Worm (Caenorhabditis elegans) whole organism, L3 larva: ENCODE data around the gene Y57A10B.7.

ENCODE experiments used
- ZK546.5 ChIP-seq: sonication (generic microtip); optimal IDR thresholded peaks from 2 replicates; lab custom pipeline; 2017; ENCODE audit warnings: missing biosample characterization, missing genetic modification characterization
- aly-2 ChIP-seq: fragments of 150-350 bp; optimal IDR thresholded peaks from 2 replicates; lab custom pipeline; 2014; ENCODE audit warnings: missing biosample characterization, missing genetic modification characterization
- ama-1 ChIP-seq: fragments of 150-350 bp; optimal IDR thresholded peaks from 2 replicates; lab custom pipeline; 2018
- ceh-16 ChIP-seq: sonication (generic microtip); optimal IDR thresholded peaks from 2 replicates; lab custom pipeline; 2017; ENCODE audit warnings: missing biosample characterization, missing genetic modification characterization
- ceh-82 ChIP-seq: fragments of 150-350 bp; optimal IDR thresholded peaks from 2 replicates; lab custom pipeline; 2014; ENCODE audit warnings: missing biosample characterization, missing genetic modification characterization
- daf-12 ChIP-seq: fragments of 150-350 bp; optimal IDR thresholded peaks from 2 replicates; lab custom pipeline; 2014; ENCODE audit warnings: missing biosample characterization, missing genetic modification reagents, missing genetic modification characterization
- egl-27 ChIP-seq: sonication (generic microtip); optimal IDR thresholded peaks from 4 replicates; lab custom pipeline; 2017; ENCODE audit warnings: missing biosample characterization, missing genetic modification reagents, missing genetic modification characterization
- egl-5 ChIP-seq: fragments of 150-350 bp; optimal IDR thresholded peaks from 2 replicates; lab custom pipeline; 2017; ENCODE audit warnings: missing biosample characterization, missing genetic modification reagents, missing genetic modification characterization, inconsistent platforms
- elt-1 ChIP-seq: fragments of 150-350 bp; optimal IDR thresholded peaks from 2 replicates; lab custom pipeline; 2014; ENCODE audit warnings: missing biosample characterization, missing genetic modification characterization
- elt-2 ChIP-seq: sonication (generic microtip); optimal IDR thresholded peaks from 2 replicates; lab custom pipeline; 2016; ENCODE audit warnings: missing genetic modification reagents, mild to moderate bottlenecking, missing genetic modification characterization, missing compliant biosample characterization
- elt-3 ChIP-seq, 3 experiments: fragments of 150-350 bp in 1 of 3; sonication (generic microtip) in 2 of 3; optimal IDR thresholded peaks; 2 replicates in 2 of 3; 4 replicates in 1 of 3; lab custom pipeline; 2014 to 2017; ENCODE audit warnings: missing biosample characterization in 3 of 3, missing genetic modification characterization in 3 of 3
- eor-1 ChIP-seq, 2 experiments: fragments of 150-350 bp; optimal IDR thresholded peaks; 2 replicates each; lab custom pipeline; 2014 to 2018; ENCODE audit warnings: missing biosample characterization in 2 of 2, missing genetic modification characterization in 2 of 2
- fkh-10 ChIP-seq: sonication (generic microtip); optimal IDR thresholded peaks from 2 replicates; lab custom pipeline; 2017; ENCODE audit warnings: missing biosample characterization, missing genetic modification reagents, missing genetic modification characterization
- fkh-2 ChIP-seq: fragments of 150-350 bp; optimal IDR thresholded peaks from 2 replicates; lab custom pipeline; 2014; ENCODE audit warnings: missing biosample characterization, missing genetic modification reagents, missing genetic modification characterization
- hmg-11 ChIP-seq: sonication (generic microtip); optimal IDR thresholded peaks from 2 replicates; lab custom pipeline; 2016; ENCODE audit warnings: missing genetic modification characterization, missing compliant biosample characterization
- jun-1 ChIP-seq: fragments of 150-350 bp; optimal IDR thresholded peaks from 2 replicates; lab custom pipeline; 2014; ENCODE audit warnings: missing biosample characterization, missing genetic modification reagents, missing genetic modification characterization
- lin-39 ChIP-seq: fragments of 150-350 bp; optimal IDR thresholded peaks from 2 replicates; lab custom pipeline; 2018; ENCODE audit warnings: missing biosample characterization, missing genetic modification reagents, missing genetic modification characterization
- mdl-1 ChIP-seq: fragments of 150-350 bp; optimal IDR thresholded peaks from 2 replicates; lab custom pipeline; 2014; ENCODE audit warnings: missing biosample characterization, missing genetic modification characterization
- mml-1 ChIP-seq: fragments of 150-350 bp; sonication (generic microtip); optimal IDR thresholded peaks from 3 replicates; lab custom pipeline; 2014; ENCODE audit warnings: missing biosample characterization, missing genetic modification characterization
- nfya-1 ChIP-seq: sonication (generic microtip); optimal IDR thresholded peaks from 2 replicates; lab custom pipeline; 2017; ENCODE audit warnings: missing genetic modification characterization, mild to moderate bottlenecking, missing compliant biosample characterization, antibody characterized with exemption, moderate library complexity; ENCODE audit not compliant: insufficient read depth
- nhr-11 ChIP-seq: fragments of 150-350 bp; optimal IDR thresholded peaks from 2 replicates; lab custom pipeline; 2014; ENCODE audit warnings: missing biosample characterization, missing genetic modification characterization
- nhr-12 ChIP-seq: fragments of 150-350 bp; optimal IDR thresholded peaks from 2 replicates; lab custom pipeline; 2014; ENCODE audit warnings: missing biosample characterization, missing genetic modification characterization
- nhr-23 ChIP-seq: fragments of 150-350 bp; optimal IDR thresholded peaks from 2 replicates; lab custom pipeline; 2014; ENCODE audit warnings: missing biosample characterization, missing genetic modification reagents, missing genetic modification characterization
- nhr-28 ChIP-seq: fragments of 150-350 bp; optimal IDR thresholded peaks from 2 replicates; lab custom pipeline; 2014; ENCODE audit warnings: missing biosample characterization, missing genetic modification characterization
- nhr-43 ChIP-seq: sonication (generic microtip); optimal IDR thresholded peaks from 2 replicates; lab custom pipeline; 2016; ENCODE audit warnings: mild to moderate bottlenecking, missing genetic modification characterization, missing compliant biosample characterization; ENCODE audit not compliant: poor library complexity, severe bottlenecking
- nhr-67 ChIP-seq: fragments of 150-350 bp; optimal IDR thresholded peaks from 2 replicates; lab custom pipeline; 2014; ENCODE audit warnings: missing biosample characterization, missing genetic modification characterization
- nhr-76 ChIP-seq: fragments of 150-350 bp; sonication (generic microtip); optimal IDR thresholded peaks from 5 replicates; lab custom pipeline; 2014; ENCODE audit warnings: missing biosample characterization, missing genetic modification characterization
- pha-4 ChIP-seq: fragments of 150-350 bp; optimal IDR thresholded peaks from 2 replicates; lab custom pipeline; 2014; ENCODE audit warnings: missing biosample characterization, missing genetic modification reagents, missing genetic modification characterization
- pqm-1 ChIP-seq: fragments of 150-350 bp; optimal IDR thresholded peaks from 2 replicates; lab custom pipeline; 2017; ENCODE audit warnings: missing biosample characterization, missing genetic modification characterization, inconsistent platforms
- sea-2 ChIP-seq: fragments of 150-350 bp; sonication (generic microtip); optimal IDR thresholded peaks from 4 replicates; lab custom pipeline; 2014; ENCODE audit warnings: missing biosample characterization, missing genetic modification reagents, missing genetic modification characterization
- skn-1 ChIP-seq: fragments of 150-350 bp; optimal IDR thresholded peaks from 2 replicates; lab custom pipeline; 2014; ENCODE audit warnings: missing biosample characterization, missing genetic modification characterization
- snpc-4 ChIP-seq: fragments of 150-350 bp; optimal IDR thresholded peaks from 2 replicates; lab custom pipeline; 2014; ENCODE audit warnings: missing biosample characterization, missing genetic modification characterization
- tbx-2 ChIP-seq: sonication (generic microtip); optimal IDR thresholded peaks from 2 replicates; lab custom pipeline; 2016; ENCODE audit warnings: mild to moderate bottlenecking, missing genetic modification characterization, missing compliant biosample characterization
- unc-62 ChIP-seq: fragments of 150-350 bp; sonication (generic microtip); optimal IDR thresholded peaks from 4 replicates; lab custom pipeline; 2014; ENCODE audit warnings: missing biosample characterization, missing genetic modification reagents, missing genetic modification characterization
- zag-1 ChIP-seq: fragments of 150-350 bp; optimal IDR thresholded peaks from 2 replicates; lab custom pipeline; 2014; ENCODE audit warnings: missing biosample characterization, missing genetic modification characterization
- ztf-11 ChIP-seq: fragments of 150-350 bp; optimal IDR thresholded peaks from 2 replicates; lab custom pipeline; 2014; ENCODE audit warnings: missing biosample characterization, missing genetic modification characterization
- ztf-4 ChIP-seq: fragments of 150-350 bp; optimal IDR thresholded peaks from 2 replicates; lab custom pipeline; 2014; ENCODE audit warnings: missing biosample characterization, missing genetic modification characterization

Gene Y57A10B.7

DNA sequence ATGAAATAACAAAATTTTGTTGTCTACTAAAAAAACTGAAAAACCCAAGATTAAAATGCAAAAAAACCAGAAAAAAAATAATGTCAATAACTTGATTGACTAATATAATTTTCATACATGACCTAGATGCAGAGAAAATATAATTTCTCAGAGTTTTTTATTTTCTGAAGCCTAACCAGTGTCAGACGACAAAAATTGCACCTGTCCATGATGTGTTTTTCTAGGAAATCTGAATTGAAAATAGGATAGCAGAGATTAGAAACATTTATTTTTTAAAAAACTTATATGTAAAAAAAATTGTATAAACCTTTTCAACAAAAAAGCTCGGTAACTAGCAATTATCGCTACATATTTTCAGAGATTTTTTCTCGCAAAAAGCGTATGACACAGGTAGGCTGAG lies 24.4 kb upstream of the Y57A10B.7 start:
- TF ChIP-seq nhr-28 (no peak), mdl-1 (tag; lab: Kevin White, UChicago) (no peak), elt-3 (tag; optimal IDR thresholded peaks at IDR 0.05; lab: Kevin White, UChicago) (no peak), ztf-4 (tag; lab: Kevin White, UChicago) (no peak), mml-1 (tag; lab: Kevin White, UChicago) (no peak), ceh-16 (no peak), elt-2 (tag; lab: Kevin White, UChicago) (no peak), daf-12 (tag; lab: Kevin White, UChicago) (no peak), hmg-11 (tag; lab: Kevin White, UChicago) (no peak), skn-1 (tag; lab: Kevin White, UChicago) (no peak), snpc-4 (tag; lab: Kevin White, UChicago) (no peak)

- TF ChIP-seq ztf-11 (tag; lab: Kevin White, UChicago) (no peak), aly-2 (tag; lab: Kevin White, UChicago) (no peak), elt-1 (tag; lab: Kevin White, UChicago) (no peak), elt-3 (tag; optimal IDR thresholded peaks at IDR 0.05; lab: Kevin White, UChicago) (no peak), ZK546.5 (tag; lab: Kevin White, UChicago) (no peak), nhr-43 (no peak), nhr-67 (tag; lab: Kevin White, UChicago) (no peak), lin-39 (tag; lab: Kevin White, UChicago) (no peak), tbx-2 (tag; lab: Kevin White, UChicago) (no peak), egl-5 (no peak), jun-1 (tag; lab: Kevin White, UChicago) (no peak), pqm-1 (no peak)
- TF ChIP-seq, all 47 proteins: peak for 0
Measured at ce11 chrII:12417514-12417913, 23.9 kb upstream of the Y57A10B.7 start, which contains the start of gene sre-27. Gene sre-27 (minus strand): TSS chrII:12417614.

DNA sequence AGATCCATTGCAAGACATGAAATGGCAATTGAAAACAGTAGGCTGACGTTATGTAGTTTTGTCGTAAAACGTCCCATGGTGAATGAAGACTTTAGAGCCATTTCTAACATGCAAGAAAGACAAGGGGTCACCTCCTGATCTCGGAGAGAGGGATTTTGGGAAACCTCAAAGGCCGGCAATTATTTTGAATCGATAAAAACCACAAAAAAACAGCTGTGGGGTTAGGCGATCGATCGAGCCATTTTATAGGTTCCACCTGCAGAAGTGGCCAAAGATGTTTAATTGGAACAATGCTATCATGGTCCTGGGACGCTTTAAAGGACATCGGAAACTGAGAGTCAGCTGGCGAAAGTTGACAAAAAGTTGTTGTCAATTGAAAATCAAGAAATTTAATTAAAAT lies 21.2 kb upstream of the Y57A10B.7 start, which contains the start of gene Y57A10C.11:
Gene Y57A10C.11 (minus strand): TSS at position 101 of the 400 bp plus-strand sequence.
- TF ChIP-seq jun-1 (tag; lab: Kevin White, UChicago) (no peak), eor-1 (tag; optimal IDR thresholded peaks at IDR 0.05; lab: Kevin White, UChicago) (no peak), zag-1 (tag; lab: Kevin White, UChicago) (no peak), nhr-76 (tag; lab: Kevin White, UChicago) (no peak), nhr-23 (no peak), aly-2 (tag; lab: Kevin White, UChicago) (no peak), ztf-11 (tag; lab: Kevin White, UChicago) (no peak), nhr-11 (tag; lab: Kevin White, UChicago) (no peak), nfya-1 (tag; lab: Kevin White, UChicago) (no peak), unc-62 (GFP tag; lab: Kevin White, UChicago) (no peak)

ce11 chrII:12412417-12412816 lies 18.8 kb upstream of the Y57A10B.7 start, which contains the start of gene Y57A10C.1:
Gene Y57A10C.1 (minus strand): TSS chrII:12412517.
- TF ChIP-seq mdl-1 (tag; lab: Kevin White, UChicago), result no peak
- no peak for TF ChIP-seq fkh-10 (GFP tag; lab: Kevin White, UChicago)
- no peak for TF ChIP-seq egl-27 (tag; lab: Kevin White, UChicago)
- no peak for TF ChIP-seq snpc-4 (tag; lab: Kevin White, UChicago)
- TF ChIP-seq egl-5, result no peak
- TF ChIP-seq fkh-2 (tag; lab: Kevin White, UChicago), result no peak
- TF ChIP-seq nhr-43, result no peak
- TF ChIP-seq ceh-82 (tag; lab: Kevin White, UChicago), result no peak
- no peak for TF ChIP-seq ama-1 (lab: Kevin White, UChicago)

- TF ChIP-seq nhr-12 (tag; lab: Kevin White, UChicago) (no peak), pha-4 (tag; lab: Kevin White, UChicago) (no peak), tbx-2 (tag; lab: Kevin White, UChicago) (no peak), ama-1 (lab: Kevin White, UChicago) (no peak), fkh-10 (GFP tag; lab: Kevin White, UChicago) (no peak), sea-2 (GFP tag; lab: Kevin White, UChicago) (no peak)
- TF ChIP-seq, all 47 proteins: peak for 0
Measured at ce11 chrII:12410107-12410506, 16.5 kb upstream of the Y57A10B.7 start, which contains the start of gene F57G9.3. Gene F57G9.3 (minus strand): TSS chrII:12410207.
